Worm (Caenorhabditis elegans) whole organism, midembryonic: Measurements from ENCODE around the gene K02H11.4.

Source experiments
- T22C8.4 ChIP-seq: fragments of 200-800 bp; sonication (Bioruptor generic); IDR thresholded peaks from 2 replicates; pipeline ENCODE4 v1.3.6; 2022; ENCODE audit warnings: missing genetic modification characterization, missing compliant biosample characterization
- cog-1 ChIP-seq: sonication (generic microtip); optimal IDR thresholded peaks from 2 replicates; lab custom pipeline; 2016; ENCODE audit warnings: missing genetic modification characterization, missing compliant biosample characterization
- flt-1 ChIP-seq: fragments of 200-800 bp; sonication (Bioruptor generic); IDR thresholded peaks from 2 replicates; pipeline ENCODE4 v1.3.6; 2022; ENCODE audit warnings: missing genetic modification characterization, missing compliant biosample characterization
- klf-2 ChIP-seq: fragments of 200-800 bp; sonication (Bioruptor generic); conservative IDR thresholded peaks from 2 replicates; pipeline ENCODE4 v1.3.6; 2022; ENCODE audit warnings: missing genetic modification reagents, missing genetic modification characterization, missing compliant biosample characterization
- med-1 ChIP-seq: sonication (generic microtip); optimal IDR thresholded peaks from 2 replicates; lab custom pipeline; 2017; ENCODE audit warnings: missing genetic modification characterization, mild to moderate bottlenecking, missing compliant biosample characterization, antibody characterized with exemption, missing genetic modification reagents; ENCODE audit not compliant: insufficient read depth
- ref-1 ChIP-seq: fragments of 200-800 bp; sonication (Bioruptor generic); conservative IDR thresholded peaks from 2 replicates; pipeline ENCODE4 v1.3.6; 2022; ENCODE audit warnings: missing genetic modification reagents, missing genetic modification characterization, missing compliant biosample characterization
- tab-1 ChIP-seq: fragments of 200-800 bp; sonication (Bioruptor generic); IDR thresholded peaks from 2 replicates; pipeline ENCODE4 v1.3.6; 2022; ENCODE audit warnings: missing genetic modification characterization, missing compliant biosample characterization
- ztf-23 ChIP-seq: fragments of 200-800 bp; sonication (Bioruptor generic); IDR thresholded peaks from 2 replicates; pipeline ENCODE4 v1.3.6; 2022; ENCODE audit warnings: missing genetic modification reagents, missing genetic modification characterization, missing compliant biosample characterization
- ztf-29 ChIP-seq: fragments of 200-800 bp; sonication (Bioruptor generic); IDR thresholded peaks from 2 replicates; pipeline ENCODE4 v1.3.6; 2022; ENCODE audit warnings: missing genetic modification reagents, missing genetic modification characterization, missing compliant biosample characterization

Gene K02H11.4

ce11 chrV:1541786-1542185 is 10.7 kb upstream of the K02H11.4 start, which contains the start of gene oac-31:
TSS of gene oac-31 (minus strand) at chrV:1541886.
- TF ChIP-seq med-1 (no peak), klf-2 (GFP tag; lab: Robert Waterston, UW) (no peak), flt-1 (GFP tag; lab: Robert Waterston, UW) (no peak), T22C8.4 (no peak), ztf-23 (GFP tag; lab: Robert Waterston, UW) (no peak), cog-1 (no peak), tab-1 (GFP tag; lab: Robert Waterston, UW) (no peak), ztf-29 (no peak), ref-1 (GFP tag; lab: Robert Waterston, UW) (no peak)

ce11 chrV:1540249-1540648 is 9.2 kb upstream of the K02H11.4 start:
- TF ChIP-seq flt-1 (GFP tag; lab: Robert Waterston, UW), result no peak
- no peak for TF ChIP-seq ztf-29

- no peak for TF ChIP-seq klf-2 (GFP tag; lab: Robert Waterston, UW)
- TF ChIP-seq ref-1 (GFP tag; lab: Robert Waterston, UW), result no peak
- no peak for TF ChIP-seq flt-1 (GFP tag; lab: Robert Waterston, UW)
- TF ChIP-seq med-1, result no peak
- TF ChIP-seq tab-1 (GFP tag; lab: Robert Waterston, UW), result no peak
- TF ChIP-seq ztf-23 (GFP tag; lab: Robert Waterston, UW), result no peak
- TF ChIP-seq cog-1, result no peak
- no peak for TF ChIP-seq T22C8.4
- TF ChIP-seq ztf-29, result no peak
Observed at ce11 chrV:1538842-1539241, 7.8 kb upstream of the K02H11.4 start.

ce11 chrV:1536979-1537378 is 5.9 kb upstream of the K02H11.4 start, which contains the start of gene K02H11.9:
TSS of gene K02H11.9 (minus strand) at chrV:1537079.
- TF ChIP-seq ztf-29 (no peak), cog-1 (no peak), T22C8.4 (no peak), ref-1 (GFP tag; lab: Robert Waterston, UW) (no peak), med-1 (no peak), flt-1 (GFP tag; lab: Robert Waterston, UW) (no peak)

- TF ChIP-seq tab-1 (GFP tag; lab: Robert Waterston, UW), result no peak
- no peak for TF ChIP-seq ref-1 (GFP tag; lab: Robert Waterston, UW)
- TF ChIP-seq flt-1 (GFP tag; lab: Robert Waterston, UW), result no peak
- TF ChIP-seq ztf-23 (GFP tag; lab: Robert Waterston, UW), result no peak
- TF ChIP-seq ztf-29, result no peak
- no peak for TF ChIP-seq cog-1
Observed at ce11 chrV:1534315-1534714, 3.3 kb upstream of the K02H11.4 start, which contains the start of gene trx-5. TSS of gene trx-5 (minus strand) at chrV:1534415.

- TF ChIP-seq flt-1 (GFP tag; lab: Robert Waterston, UW), result no peak
- no peak for TF ChIP-seq ztf-23 (GFP tag; lab: Robert Waterston, UW)
- TF ChIP-seq tab-1 (GFP tag; lab: Robert Waterston, UW), result no peak
- TF ChIP-seq T22C8.4, result no peak
- TF ChIP-seq ref-1 (GFP tag; lab: Robert Waterston, UW), result no peak
- no peak for TF ChIP-seq ztf-29
- no peak for TF ChIP-seq klf-2 (GFP tag; lab: Robert Waterston, UW)
- TF ChIP-seq cog-1, result no peak
- no peak for TF ChIP-seq med-1
Observed at ce11 chrV:1532455-1532854, 1.4 kb upstream of the K02H11.4 start.

- no peak for TF ChIP-seq ztf-23 (GFP tag; lab: Robert Waterston, UW)
- no peak for TF ChIP-seq klf-2 (GFP tag; lab: Robert Waterston, UW)
- no peak for TF ChIP-seq flt-1 (GFP tag; lab: Robert Waterston, UW)
- no peak for TF ChIP-seq med-1
- TF ChIP-seq cog-1, result no peak
- no peak for TF ChIP-seq ref-1 (GFP tag; lab: Robert Waterston, UW)
- no peak for TF ChIP-seq ztf-29
Observed at ce11 chrV:1527985-1528384, 3.1 kb downstream of the K02H11.4 start, which contains the start of gene str-236. TSS of gene str-236 (minus strand) at chrV:1528085.

- TF ChIP-seq klf-2 (GFP tag; lab: Robert Waterston, UW) (no peak), ref-1 (GFP tag; lab: Robert Waterston, UW) (no peak), tab-1 (GFP tag; lab: Robert Waterston, UW) (no peak), med-1 (no peak), T22C8.4 (no peak), cog-1 (no peak), ztf-23 (GFP tag; lab: Robert Waterston, UW) (no peak), flt-1 (GFP tag; lab: Robert Waterston, UW) (no peak), ztf-29 (no peak)
Observed at ce11 chrV:1522485-1522884, 8.6 kb downstream of the K02H11.4 start, which contains the start of gene str-243. TSS of gene str-243 (plus strand) at chrV:1522785.

ce11 chrV:1521845-1522244 is 9.2 kb downstream of the K02H11.4 start, which contains the start of gene str-240:
TSS of gene str-240 (minus strand) at chrV:1521945.
- no peak for TF ChIP-seq ztf-23 (GFP tag; lab: Robert Waterston, UW)
- no peak for TF ChIP-seq ztf-29
- TF ChIP-seq tab-1 (GFP tag; lab: Robert Waterston, UW), result no peak
- no peak for TF ChIP-seq flt-1 (GFP tag; lab: Robert Waterston, UW)
- TF ChIP-seq med-1, result no peak
- no peak for TF ChIP-seq cog-1
- TF ChIP-seq ref-1 (GFP tag; lab: Robert Waterston, UW), result no peak
- no peak for TF ChIP-seq klf-2 (GFP tag; lab: Robert Waterston, UW)
- no peak for TF ChIP-seq T22C8.4

- no peak for TF ChIP-seq cog-1
- no peak for TF ChIP-seq klf-2 (GFP tag; lab: Robert Waterston, UW)
- TF ChIP-seq tab-1 (GFP tag; lab: Robert Waterston, UW), result no peak
- TF ChIP-seq ztf-29, result no peak
- TF ChIP-seq med-1, result no peak
- TF ChIP-seq flt-1 (GFP tag; lab: Robert Waterston, UW), result no peak
- TF ChIP-seq ref-1 (GFP tag; lab: Robert Waterston, UW), result no peak
- TF ChIP-seq T22C8.4, result no peak
- TF ChIP-seq ztf-23 (GFP tag; lab: Robert Waterston, UW), result no peak
Observed at ce11 chrV:1511537-1511936, 19.5 kb downstream of the K02H11.4 start, which contains the start of gene nhr-260. TSS of gene nhr-260 (minus strand) at chrV:1511637.
